Worm (Caenorhabditis elegans): ENCODE results near the gene uvs-1.

DNA sequence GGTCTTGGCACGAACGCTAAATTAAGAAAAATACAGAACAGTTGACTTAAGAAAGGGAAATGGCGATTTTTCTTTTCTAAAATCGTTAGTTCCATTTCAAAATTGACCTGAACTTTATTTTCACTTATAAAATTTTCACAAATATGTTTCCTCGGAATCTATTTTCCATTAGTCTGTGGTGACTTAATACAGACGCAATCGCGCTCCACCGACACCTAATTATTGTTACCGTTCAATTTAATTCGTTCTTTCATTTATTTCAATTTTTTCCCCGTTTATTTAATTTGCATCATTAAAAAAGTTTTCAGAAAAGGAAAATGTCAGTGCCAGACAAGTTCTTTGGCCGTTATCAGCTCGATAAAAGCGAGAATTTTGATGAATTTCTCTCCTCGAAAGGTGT is 16.3 kb upstream of the uvs-1 start, which contains the start of gene lbp-4:
- TF ChIP-seq hlh-8 (tag; optimal IDR thresholded peaks at IDR 0.05) (no peak), T23F11.4 (GFP tag; optimal IDR thresholded peaks at IDR 0.05) (no peak), nhr-11 (tag; optimal IDR thresholded peaks at IDR 0.05) (no peak), C38D4.7 (GFP tag; optimal IDR thresholded peaks at IDR 0.05) (no peak), pha-4 (tag; optimal IDR thresholded peaks at IDR 0.05) (no peak), ceh-30 (tag; optimal IDR thresholded peaks at IDR 0.05) (no peak), fkh-10 (GFP tag; optimal IDR thresholded peaks at IDR 0.05) (no peak), syd-9 (tag; optimal IDR thresholded peaks at IDR 0.05) (no peak), unc-86 (tag; optimal IDR thresholded peaks at IDR 0.05) (no peak), pros-1 (tag; optimal IDR thresholded peaks at IDR 0.05) (no peak), madf-2 (tag; optimal IDR thresholded peaks at IDR 0.05) (no peak), hlh-13 (GFP tag; optimal IDR thresholded peaks at IDR 0.05) (no peak), unc-55 (GFP tag; optimal IDR thresholded peaks at IDR 0.05) (no peak)
